Worm (Caenorhabditis elegans) whole organism, young adult: ENCODE results near the gene str-118.

Source experiments
- F10E7.11 ChIP-seq: sonication (generic microtip); optimal IDR thresholded peaks from 2 replicates; lab custom pipeline; 2017; ENCODE audit warnings: mild to moderate bottlenecking, missing genetic modification characterization, moderate library complexity, missing compliant biosample characterization
- Y67H2A.10 ChIP-seq: fragments of 200-800 bp; sonication (Bioruptor generic); conservative IDR thresholded peaks from 2 replicates; pipeline ENCODE4 v1.3.6; 2022; ENCODE audit warnings: missing genetic modification reagents, missing genetic modification characterization, missing compliant biosample characterization
- ama-1 ChIP-seq, 3 experiments: fragments of 150-350 bp in 1 of 3; sonication (generic microtip) in 2 of 3; optimal IDR thresholded peaks; 2 replicates each; lab custom pipeline; 2014 to 2018; ENCODE audit warnings: missing biosample characterization in 2 of 3, missing genetic modification characterization in 2 of 3, missing genetic modification reagents in 2 of 3
- attf-3 ChIP-seq: fragments of 200-800 bp; sonication (Bioruptor generic); conservative IDR thresholded peaks from 2 replicates; pipeline ENCODE4 v1.3.6; 2022; ENCODE audit warnings: missing genetic modification reagents, missing genetic modification characterization, missing compliant biosample characterization
- dox-1 ChIP-seq: fragments of 200-800 bp; sonication (Bioruptor generic); IDR thresholded peaks from 2 replicates; pipeline ENCODE4 v1.3.6; 2022; ENCODE audit warnings: missing genetic modification reagents, missing genetic modification characterization, missing compliant biosample characterization
- dpl-1 ChIP-seq: fragments of 150-350 bp; optimal IDR thresholded peaks from 2 replicates; lab custom pipeline; 2014; ENCODE audit warnings: missing biosample characterization, missing genetic modification reagents, missing genetic modification characterization
- lin-40 ChIP-seq: sonication (generic microtip); optimal IDR thresholded peaks from 2 replicates; lab custom pipeline; 2016; ENCODE audit warnings: missing genetic modification characterization, mild to moderate bottlenecking, missing compliant biosample characterization, missing genotype, missing genetic modification reagents
- nfyb-1 ChIP-seq: fragments of 200-800 bp; sonication (Bioruptor generic); IDR thresholded peaks from 2 replicates; pipeline ENCODE4 v1.3.6; 2022; ENCODE audit warnings: missing genetic modification reagents, missing genetic modification characterization, missing compliant biosample characterization
- nhr-90 ChIP-seq: sonication (generic microtip); optimal IDR thresholded peaks from 2 replicates; lab custom pipeline; 2016; ENCODE audit warnings: missing genotype, mild to moderate bottlenecking, missing genetic modification characterization, missing compliant biosample characterization
- snpc-4 ChIP-seq, 5 experiments: fragments of 150-350 bp in 1 of 5; sonication (generic microtip) in 4 of 5; optimal IDR thresholded peaks; 2 replicates each; lab custom pipeline; 2014 to 2018; ENCODE audit warnings: missing genetic modification characterization in 5 of 5, missing biosample characterization in 3 of 5, antibody characterized with exemption in 2 of 5, mild to moderate bottlenecking in 2 of 5, missing compliant biosample characterization in 2 of 5, missing genotype in 2 of 5, moderate library complexity in 2 of 5, missing genetic modification reagents in 1 of 5
- tbp1 ChIP-seq: fragments of 200-800 bp; sonication (Bioruptor generic); optimal IDR thresholded peaks from 2 replicates; lab custom pipeline; 2018; ENCODE audit warnings: mild to moderate bottlenecking, missing genetic modification characterization, missing compliant biosample characterization

DNA sequence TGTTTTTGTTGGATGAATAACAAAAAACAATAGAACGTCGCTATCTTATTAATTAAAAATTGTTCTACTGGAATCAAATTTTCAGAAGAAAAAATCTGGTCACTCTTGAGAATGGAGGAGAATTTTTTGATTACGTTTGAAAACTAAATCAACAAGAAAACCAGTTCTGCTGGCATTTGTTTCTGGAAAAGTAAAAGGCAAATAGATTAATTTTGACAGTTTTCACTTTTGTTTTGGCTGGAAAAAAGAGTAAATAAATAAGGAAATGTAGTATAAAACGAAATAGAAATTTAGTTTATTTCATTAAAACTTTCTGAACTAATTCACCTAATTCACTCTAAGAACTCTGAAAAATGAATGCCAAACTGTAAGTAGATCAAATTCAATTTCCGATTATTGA lies 12.3 kb downstream of the str-118 start, which contains the start of gene fipr-13:
- TF ChIP-seq snpc-4 (GFP tag; optimal IDR thresholded peaks at IDR 0.05; lab: Kevin White, UChicago) (no peak), snpc-4 (tag; optimal IDR thresholded peaks at IDR 0.05; lab: Kevin White, UChicago) (no peak), ama-1 (optimal IDR thresholded peaks at IDR 0.05; lab: Kevin White, UChicago) (no peak), ama-1 (GFP tag; optimal IDR thresholded peaks at IDR 0.05; lab: Kevin White, UChicago) (no peak), lin-40 (no peak), tbp1 (no peak), F10E7.11 (tag; lab: Kevin White, UChicago) (no peak), Y67H2A.10 (GFP tag; lab: Robert Waterston, UW) (no peak), dox-1 (no peak), attf-3 (no peak), nfyb-1 (no peak), dpl-1 (no peak), nhr-90 (no peak)
